Fruit fly (Drosophila melanogaster) Kc167 (cell line): ENCODE results near the gene CG11658.

Experiments
- Myc ChIP-seq: fragments of >200 bp; optimal IDR thresholded peaks from 2 replicates; lab custom pipeline; 2017; ENCODE audit warnings: missing external identifiers
- Sin3A ChIP-seq: fragments of >200 bp; optimal IDR thresholded peaks from 2 replicates; lab custom pipeline; 2018; ENCODE audit warnings: missing external identifiers
- h ChIP-seq: fragments of >200 bp; optimal IDR thresholded peaks from 3 replicates; lab custom pipeline; 2018; ENCODE audit warnings: missing external identifiers
- insv ChIP-seq: fragments of >200 bp; optimal IDR thresholded peaks from 3 replicates; lab custom pipeline; 2018; ENCODE audit warnings: missing external identifiers
- psq ChIP-seq: fragments of >200 bp; optimal IDR thresholded peaks from 2 replicates; lab custom pipeline; 2017; ENCODE audit warnings: missing external identifiers
- ttk ChIP-seq: sonication (Bioruptor generic); optimal IDR thresholded peaks from 2 replicates; lab custom pipeline; 2017; ENCODE audit warnings: missing external identifiers

Gene CG11658

DNA sequence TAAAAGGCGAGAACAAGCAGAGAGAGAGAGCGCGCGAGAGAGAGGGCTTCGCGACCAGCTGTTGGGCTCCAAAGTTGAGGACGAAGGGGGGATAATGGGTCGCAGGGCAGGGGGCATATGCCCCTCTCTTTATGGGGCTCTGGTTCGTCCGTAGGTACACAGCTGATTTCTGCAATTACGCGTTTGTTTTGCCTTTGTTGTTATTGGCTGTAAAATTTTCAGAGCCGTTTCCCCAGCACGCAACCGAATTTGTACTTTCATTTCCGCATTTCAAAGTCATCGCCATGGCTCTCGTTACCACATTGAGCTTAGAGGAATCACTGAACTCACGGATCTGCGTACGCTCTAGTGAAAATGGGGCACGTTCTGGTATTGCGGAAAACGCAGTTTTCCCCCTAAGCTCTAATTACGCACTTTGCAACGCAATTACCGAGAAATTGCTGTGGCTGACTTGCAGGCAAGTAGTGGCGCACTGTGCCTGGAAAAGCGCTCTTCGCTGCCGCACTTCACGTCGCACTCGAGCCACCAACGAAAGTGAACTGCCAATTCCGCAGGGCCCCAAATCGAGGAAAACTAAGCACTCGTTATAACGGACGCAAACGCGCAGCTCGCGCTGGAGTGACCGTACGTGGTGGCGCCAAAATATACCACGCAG lies at the start of gene CG11658:
Gene CG11658 (minus strand): TSS at position 576 of the 655 bp plus-strand sequence.
- TF ChIP-seq Myc (no peak), psq (lab: Kevin White, UChicago) (no peak), Sin3A (lab: Kevin White, UChicago) (no peak), h (lab: Kevin White, UChicago) (no peak), insv (lab: Kevin White, UChicago) (no peak), ttk (lab: Kevin White, UChicago) (no peak)

dm6 chr3L:11751005-11751404 lies 42.7 kb upstream of the CG11658 start, which contains the start of gene Gr68a:
Gr68a (plus strand) TSS chr3L:11751305.
- no peak for TF ChIP-seq insv (lab: Kevin White, UChicago)
- TF ChIP-seq psq (lab: Kevin White, UChicago), result no peak
- TF ChIP-seq h (lab: Kevin White, UChicago), result no peak
- TF ChIP-seq Myc, result no peak
- no peak for TF ChIP-seq ttk (lab: Kevin White, UChicago)
- no peak for TF ChIP-seq Sin3A (lab: Kevin White, UChicago)

DNA sequence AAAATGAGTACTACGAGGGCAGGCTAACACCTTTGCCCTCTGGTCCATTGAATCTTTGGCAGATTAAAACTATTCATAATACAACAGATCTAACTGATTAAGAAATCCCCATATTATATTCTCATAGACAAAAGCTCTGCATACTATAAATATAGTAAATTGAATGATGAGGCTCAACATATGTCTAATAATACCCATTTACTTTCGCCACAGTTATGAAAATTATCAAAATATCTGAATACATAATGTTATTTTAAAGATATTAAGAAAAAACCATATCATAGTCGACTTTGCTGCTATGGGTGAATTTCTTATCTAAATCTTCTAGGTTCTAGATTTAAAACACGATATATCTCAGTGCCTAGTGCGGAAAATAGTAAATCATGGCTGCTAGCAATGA lies 23.5 kb upstream of the CG11658 start, which contains the start of gene CG32087:
Gene CG32087 (plus strand): TSS at position 301 of the 400 bp plus-strand sequence.
- TF ChIP-seq psq (lab: Kevin White, UChicago), result no peak
- no peak for TF ChIP-seq h (lab: Kevin White, UChicago)
- no peak for TF ChIP-seq Myc
- no peak for TF ChIP-seq insv (lab: Kevin White, UChicago)
- TF ChIP-seq Sin3A (lab: Kevin White, UChicago), result no peak
- TF ChIP-seq ttk (lab: Kevin White, UChicago), result no peak

dm6 chr3L:11728147-11728546 lies 19.8 kb upstream of the CG11658 start, which contains the start of gene sunn:
sunn (plus strand) TSS chr3L:11728348.
- TF ChIP-seq Sin3A (lab: Kevin White, UChicago) (no peak), psq (lab: Kevin White, UChicago) (no peak), Myc (no peak), ttk (lab: Kevin White, UChicago) (no peak), insv (lab: Kevin White, UChicago) (no peak), h (lab: Kevin White, UChicago) (no peak)

DNA sequence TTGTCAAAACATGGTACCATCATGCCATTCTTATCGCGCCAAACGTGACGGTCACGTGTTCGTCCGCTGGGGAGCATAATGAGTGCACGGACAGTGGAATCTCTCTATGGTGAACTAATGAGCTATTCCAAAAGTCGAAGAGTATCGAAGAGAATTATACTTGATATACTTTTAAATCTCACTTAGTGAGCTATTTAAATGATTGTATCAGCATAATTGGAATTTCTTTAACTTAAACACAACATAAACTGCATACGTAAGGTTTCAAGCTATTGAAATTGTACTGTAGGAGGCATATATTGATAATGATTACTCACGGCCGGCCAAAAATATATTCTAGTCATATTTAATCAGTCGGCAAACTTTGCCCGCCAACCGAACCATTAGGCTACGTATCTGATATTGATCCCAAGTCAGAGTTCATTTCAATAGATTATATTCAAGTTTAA lies 13.2 kb upstream of the CG11658 start:
- TF ChIP-seq Myc, result no peak
- no peak for TF ChIP-seq Sin3A (lab: Kevin White, UChicago)
- no peak for TF ChIP-seq h (lab: Kevin White, UChicago)
- TF ChIP-seq psq (lab: Kevin White, UChicago), result no peak
- TF ChIP-seq insv (lab: Kevin White, UChicago), result no peak
- TF ChIP-seq ttk (lab: Kevin White, UChicago), result no peak

dm6 chr3L:11720780-11721179 lies 12.4 kb upstream of the CG11658 start, which contains the start of gene Bmcp:
Bmcp (plus strand) TSS chr3L:11720934.
- no peak for TF ChIP-seq insv (lab: Kevin White, UChicago)
- TF ChIP-seq Myc, result no peak
- TF ChIP-seq ttk (lab: Kevin White, UChicago), result no peak
- no peak for TF ChIP-seq h (lab: Kevin White, UChicago)

dm6 chr3L:11717993-11718392 lies 9.6 kb upstream of the CG11658 start:
- TF ChIP-seq ttk (lab: Kevin White, UChicago) (no peak), Myc (no peak), h (lab: Kevin White, UChicago) (no peak), psq (lab: Kevin White, UChicago) (no peak), Sin3A (lab: Kevin White, UChicago) (no peak), insv (lab: Kevin White, UChicago) (no peak)

DNA sequence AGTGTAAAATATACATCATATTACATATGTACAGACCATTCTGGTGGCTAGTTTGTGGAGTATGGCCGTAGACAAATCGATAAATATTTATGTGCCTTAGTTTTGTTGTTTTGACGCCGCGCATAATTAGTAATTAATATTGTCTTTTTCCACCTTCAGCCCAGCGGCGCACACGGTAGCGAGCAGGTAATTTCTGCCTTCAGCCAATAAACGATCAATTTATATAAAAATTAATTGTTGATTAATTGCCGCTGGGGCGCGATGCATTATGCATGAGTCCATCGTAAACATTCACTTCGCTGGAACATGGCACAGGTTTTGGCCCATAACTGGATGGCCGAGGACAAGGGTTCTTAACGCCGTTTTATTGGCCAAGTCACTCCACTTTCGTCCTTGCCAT lies 8.9 kb upstream of the CG11658 start:
- TF ChIP-seq ttk (lab: Kevin White, UChicago), result no peak
- no peak for TF ChIP-seq insv (lab: Kevin White, UChicago)
- TF ChIP-seq h (lab: Kevin White, UChicago), result no peak
- no peak for TF ChIP-seq Sin3A (lab: Kevin White, UChicago)
- TF ChIP-seq psq (lab: Kevin White, UChicago), result no peak
- no peak for TF ChIP-seq Myc

- TF ChIP-seq ttk (lab: Kevin White, UChicago) (no peak), psq (lab: Kevin White, UChicago) (no peak), h (lab: Kevin White, UChicago) (no peak), Sin3A (lab: Kevin White, UChicago) (no peak), insv (lab: Kevin White, UChicago) (no peak), Myc (no peak)
These were observed 8.5 kb upstream of the CG11658 start for dm6 chr3L:11716899-11717298.

dm6 chr3L:11716347-11716746 lies 8.0 kb upstream of the CG11658 start:
- no peak for TF ChIP-seq Sin3A (lab: Kevin White, UChicago)
- TF ChIP-seq Myc, result no peak
- no peak for TF ChIP-seq h (lab: Kevin White, UChicago)
- no peak for TF ChIP-seq insv (lab: Kevin White, UChicago)
- no peak for TF ChIP-seq psq (lab: Kevin White, UChicago)
- TF ChIP-seq ttk (lab: Kevin White, UChicago), result no peak

DNA sequence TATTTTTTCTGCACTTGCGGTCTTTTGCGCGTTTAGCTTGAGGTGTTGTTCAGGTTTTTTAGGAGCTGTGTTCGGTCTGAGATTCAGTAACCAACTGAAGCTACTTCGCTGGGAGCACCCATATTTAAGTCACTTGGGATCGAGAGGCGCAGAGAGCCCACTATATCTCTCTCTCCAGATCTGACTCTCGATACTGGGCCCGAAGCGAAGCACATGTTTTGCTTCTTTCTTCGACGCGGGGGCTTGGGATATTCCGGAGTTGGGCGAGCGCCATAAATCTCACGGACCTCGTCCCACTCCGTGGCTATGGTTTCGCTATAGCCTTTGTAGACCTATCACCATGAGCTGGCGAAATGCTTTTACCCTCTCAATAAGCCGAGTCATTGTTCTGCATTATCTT lies 6.8 kb upstream of the CG11658 start, which contains the start of gene CG14132:
Gene CG14132 (minus strand): TSS at position 99 of the 400 bp plus-strand sequence.
- no peak for TF ChIP-seq psq (lab: Kevin White, UChicago)
- TF ChIP-seq ttk (lab: Kevin White, UChicago), result no peak
- no peak for TF ChIP-seq h (lab: Kevin White, UChicago)
- no peak for TF ChIP-seq insv (lab: Kevin White, UChicago)
- no peak for TF ChIP-seq Myc
- TF ChIP-seq Sin3A (lab: Kevin White, UChicago), result no peak

dm6 chr3L:11712839-11713238 lies 4.5 kb upstream of the CG11658 start:
- TF ChIP-seq psq (lab: Kevin White, UChicago) (no peak), h (lab: Kevin White, UChicago) (no peak), insv (lab: Kevin White, UChicago) (no peak), ttk (lab: Kevin White, UChicago) (no peak), Sin3A (lab: Kevin White, UChicago) (no peak), Myc (no peak)
